Worm (Caenorhabditis elegans) whole organism, young adult: Measurements from ENCODE around the gene F38B7.3.

Experiments
- B0336.3 ChIP-seq: fragments of 200-800 bp; sonication (Bioruptor generic); IDR thresholded peaks from 2 replicates; pipeline ENCODE4 v1.3.6; 2022; ENCODE audit warnings: missing genetic modification characterization, missing compliant biosample characterization
- F22D6.2 ChIP-seq: sonication (generic microtip); optimal IDR thresholded peaks from 2 replicates; lab custom pipeline; 2016; ENCODE audit warnings: mild to moderate bottlenecking, missing genetic modification characterization, missing compliant biosample characterization
- F52B5.7 ChIP-seq: sonication (generic microtip); optimal IDR thresholded peaks from 2 replicates; lab custom pipeline; 2016; ENCODE audit warnings: mild to moderate bottlenecking, missing genetic modification characterization, missing compliant biosample characterization
- Y53F4B.3 ChIP-seq: fragments of 200-800 bp; sonication (Bioruptor generic); IDR thresholded peaks from 2 replicates; pipeline ENCODE4 v1.3.6; 2022; ENCODE audit warnings: missing genetic modification reagents, missing genetic modification characterization, missing compliant biosample characterization
- Y53G8AR.9 ChIP-seq: fragments of 200-800 bp; sonication (Bioruptor generic); conservative IDR thresholded peaks from 2 replicates; pipeline ENCODE4 v1.3.6; 2022; ENCODE audit warnings: missing genetic modification reagents, missing genetic modification characterization, missing compliant biosample characterization
- ZK185.1 ChIP-seq: sonication (generic microtip); optimal IDR thresholded peaks from 2 replicates; lab custom pipeline; 2016; ENCODE audit warnings: mild to moderate bottlenecking, missing genetic modification characterization, missing compliant biosample characterization; ENCODE audit not compliant: poor library complexity, severe bottlenecking
- aptf-2 ChIP-seq: fragments of 200-800 bp; sonication (Bioruptor generic); conservative IDR thresholded peaks from 2 replicates; pipeline ENCODE4 v1.3.6; 2022; ENCODE audit warnings: missing genetic modification reagents, missing genetic modification characterization, missing compliant biosample characterization
- atf-7 ChIP-seq: sonication (generic microtip); optimal IDR thresholded peaks from 2 replicates; lab custom pipeline; 2017; ENCODE audit warnings: mild to moderate bottlenecking, missing genetic modification characterization, missing compliant biosample characterization
- attf-6 ChIP-seq: fragments of 200-800 bp; sonication (Bioruptor generic); IDR thresholded peaks from 2 replicates; pipeline ENCODE4 v1.3.6; 2022; ENCODE audit warnings: missing genetic modification reagents, missing genetic modification characterization, missing compliant biosample characterization
- bed-2 ChIP-seq: fragments of 200-800 bp; sonication (Bioruptor generic); IDR thresholded peaks from 2 replicates; pipeline ENCODE4 v1.3.6; 2022; ENCODE audit warnings: missing genetic modification reagents, missing genetic modification characterization, missing compliant biosample characterization
- cebp-1 ChIP-seq, 2 experiments: fragments of 200-800 bp in 1 of 2; sonication (Bioruptor generic) in 1 of 2; sonication (generic microtip) in 1 of 2; IDR thresholded peaks in 1 of 2; optimal IDR thresholded peaks in 1 of 2; 2 replicates each; pipeline versions ENCODE4 v1.3.6 to Lab custom; 2017 to 2022; ENCODE audit warnings: missing compliant biosample characterization in 2 of 2, missing genetic modification characterization in 2 of 2, mild to moderate bottlenecking in 1 of 2, missing genetic modification reagents in 1 of 2, moderate library complexity in 1 of 2
- cebp-2 ChIP-seq: fragments of 200-800 bp; sonication (Bioruptor generic); IDR thresholded peaks from 2 replicates; pipeline ENCODE4 v1.3.6; 2022; ENCODE audit warnings: missing genetic modification characterization, missing compliant biosample characterization
- ceh-100 ChIP-seq: fragments of 200-800 bp; sonication (Bioruptor generic); IDR thresholded peaks from 2 replicates; pipeline ENCODE4 v1.3.6; 2022; ENCODE audit warnings: missing genetic modification reagents, missing genetic modification characterization, missing compliant biosample characterization
- chd-7 ChIP-seq: sonication (generic microtip); optimal IDR thresholded peaks from 2 replicates; lab custom pipeline; 2016; ENCODE audit warnings: mild to moderate bottlenecking, missing genetic modification characterization, moderate library complexity, missing compliant biosample characterization
- efl-1 ChIP-seq: fragments of 150-350 bp; optimal IDR thresholded peaks from 2 replicates; lab custom pipeline; 2014; ENCODE audit warnings: missing biosample characterization, missing genetic modification reagents, missing genetic modification characterization
- ekl-4 ChIP-seq: fragments of 200-800 bp; sonication (Bioruptor generic); IDR thresholded peaks from 2 replicates; pipeline ENCODE4 v1.3.6; 2022; ENCODE audit warnings: missing genetic modification reagents, missing genetic modification characterization, missing compliant biosample characterization
- ets-4 ChIP-seq: fragments of 200-800 bp; sonication (Bioruptor generic); optimal IDR thresholded peaks from 2 replicates; lab custom pipeline; 2018; ENCODE audit warnings: mild to moderate bottlenecking, missing genetic modification characterization, missing compliant biosample characterization
- let-526 ChIP-seq: fragments of 200-800 bp; sonication (Bioruptor generic); IDR thresholded peaks from 2 replicates; pipeline ENCODE4 v1.3.6; 2022; ENCODE audit warnings: missing genetic modification reagents, missing genetic modification characterization, missing compliant biosample characterization
- lin-40 ChIP-seq: sonication (generic microtip); optimal IDR thresholded peaks from 2 replicates; lab custom pipeline; 2016; ENCODE audit warnings: missing genetic modification characterization, mild to moderate bottlenecking, missing compliant biosample characterization, missing genotype, missing genetic modification reagents
- lsy-27 ChIP-seq: sonication (generic microtip); optimal IDR thresholded peaks from 2 replicates; lab custom pipeline; 2017; ENCODE audit warnings: missing genetic modification characterization, mild to moderate bottlenecking, missing compliant biosample characterization, antibody characterized with exemption, missing genotype, borderline replicate concordance; ENCODE audit not compliant: insufficient read depth
- mcd-1 ChIP-seq: fragments of 200-800 bp; sonication (Bioruptor generic); IDR thresholded peaks from 2 replicates; pipeline ENCODE4 v1.3.6; 2022; ENCODE audit warnings: missing genetic modification reagents, missing genetic modification characterization, missing compliant biosample characterization
- mes-4 ChIP-seq: sonication (generic microtip); optimal IDR thresholded peaks from 2 replicates; lab custom pipeline; 2016; ENCODE audit warnings: missing genotype, missing genetic modification characterization, missing compliant biosample characterization
- nhr-80 ChIP-seq: sonication (generic microtip); optimal IDR thresholded peaks from 2 replicates; lab custom pipeline; 2016; ENCODE audit warnings: missing genetic modification characterization, missing compliant biosample characterization
- nhr-90 ChIP-seq: sonication (generic microtip); optimal IDR thresholded peaks from 2 replicates; lab custom pipeline; 2016; ENCODE audit warnings: missing genotype, mild to moderate bottlenecking, missing genetic modification characterization, missing compliant biosample characterization
- pha-4 ChIP-seq: fragments of 150-350 bp; sonication (generic microtip); optimal IDR thresholded peaks from 2 replicates; lab custom pipeline; 2014; ENCODE audit warnings: missing biosample characterization, missing genetic modification reagents, missing genetic modification characterization
- rpc-1 ChIP-seq, 2 experiments: fragments of 150-350 bp in 1 of 2; sonication (generic microtip) in 1 of 2; optimal IDR thresholded peaks; 2 replicates each; lab custom pipeline; 2014 to 2018; ENCODE audit warnings: missing biosample characterization in 1 of 2, missing genetic modification characterization in 1 of 2, missing genetic modification reagents in 1 of 2, missing genotype in 1 of 2
- snpc-1.1 ChIP-seq: sonication (generic microtip); optimal IDR thresholded peaks from 2 replicates; lab custom pipeline; 2017; ENCODE audit warnings: missing genetic modification characterization, mild to moderate bottlenecking, missing compliant biosample characterization, antibody characterized with exemption, moderate library complexity, missing genotype, missing genetic modification reagents; ENCODE audit not compliant: insufficient read depth
- somi-1 ChIP-seq: fragments of 200-800 bp; sonication (Bioruptor generic); optimal IDR thresholded peaks from 2 replicates; lab custom pipeline; 2018; ENCODE audit warnings: mild to moderate bottlenecking, missing genetic modification characterization, missing compliant biosample characterization
- sptf-2 ChIP-seq: fragments of 200-800 bp; sonication (Bioruptor generic); optimal IDR thresholded peaks from 2 replicates; lab custom pipeline; 2018; ENCODE audit warnings: mild to moderate bottlenecking, missing genetic modification characterization, missing compliant biosample characterization
- zfh-2 ChIP-seq: fragments of 200-800 bp; sonication (Bioruptor generic); conservative IDR thresholded peaks from 2 replicates; pipeline ENCODE4 v1.3.6; 2022; ENCODE audit warnings: missing genetic modification reagents, missing genetic modification characterization, missing compliant biosample characterization
- ztf-22 ChIP-seq: fragments of 200-800 bp; sonication (Bioruptor generic); optimal IDR thresholded peaks from 2 replicates; lab custom pipeline; 2018; ENCODE audit warnings: mild to moderate bottlenecking, missing genetic modification characterization, moderate library complexity, missing compliant biosample characterization
- ztf-6 ChIP-seq: fragments of 200-800 bp; sonication (Bioruptor generic); IDR thresholded peaks from 2 replicates; pipeline ENCODE4 v1.3.6; 2022; ENCODE audit warnings: missing genetic modification reagents, missing genetic modification characterization, missing compliant biosample characterization

F38B7.3 gene

DNA sequence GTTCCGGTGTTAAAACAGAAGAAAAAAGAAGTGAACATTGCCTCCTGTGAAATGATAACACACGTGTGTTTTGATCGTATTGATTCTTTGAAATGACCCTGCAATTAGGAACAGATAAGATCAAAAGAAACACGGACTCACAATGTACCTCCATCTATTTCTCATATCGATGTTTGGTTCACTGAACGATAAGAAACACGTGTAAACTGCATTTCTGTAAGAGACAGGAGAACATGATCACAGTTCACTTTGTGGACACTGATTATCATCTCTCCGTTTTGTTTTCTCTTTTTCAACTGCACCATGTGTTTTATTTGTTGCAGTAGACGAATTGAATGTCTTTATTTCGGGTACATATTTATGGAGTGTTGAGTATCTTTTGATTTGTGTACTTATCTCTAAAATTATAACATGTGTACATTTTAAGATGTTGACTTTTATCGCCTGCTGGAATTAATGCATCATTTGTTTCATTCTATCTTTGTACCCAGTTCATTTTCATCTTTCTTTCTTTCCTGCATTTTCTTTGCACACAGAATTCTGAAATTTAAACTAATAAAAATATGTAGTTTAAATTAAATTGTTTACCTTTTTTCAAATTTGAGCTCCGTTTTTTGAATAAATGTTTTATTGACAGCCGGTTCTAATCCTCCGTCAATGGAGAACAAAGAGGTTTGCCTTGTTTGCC lies 24.0 kb downstream of the F38B7.3 start, which contains the start of the genes H12C20.7 and nhr-68 (continued):
- TF ChIP-seq lin-40 (tag; lab: Kevin White, UChicago) (peak; percentile 95), mcd-1 (GFP tag; lab: Robert Waterston, UW) (0 out of 2 replicates have a peak, but pooled peaks have one; percentile 21), atf-7 (tag; lab: Kevin White, UChicago) (peak; percentile 95), ceh-100 (GFP tag; lab: Robert Waterston, UW) (no peak), chd-7 (peak; percentile 95), snpc-1.1 (tag; lab: Kevin White, UChicago) (no peak), ztf-6 (no peak), pha-4 (tag; lab: Kevin White, UChicago) (peak; percentile 43), cebp-2 (GFP tag; lab: Robert Waterston, UW) (no peak), somi-1 (GFP tag; lab: Kevin White, UChicago) (peak; percentile 97), let-526 (GFP tag; lab: Robert Waterston, UW) (no peak), attf-6 (GFP tag; lab: Robert Waterston, UW) (no peak), nhr-90 (tag; lab: Kevin White, UChicago) (peak; percentile 78), B0336.3 (GFP tag; lab: Robert Waterston, UW) (peak; percentile 83; the same call in 1 of the 2 replicates), cebp-1 (GFP tag; IDR thresholded peaks at IDR 0.05; lab: Robert Waterston, UW) (peak; percentile 51; the same call in 1 of the 2 replicates), cebp-1 (tag; optimal IDR thresholded peaks at IDR 0.05; lab: Kevin White, UChicago) (peak; percentile 85), efl-1 (no peak), ekl-4 (0 out of 2 replicates have a peak, but pooled peaks have one; percentile 37), lsy-27 (no peak), bed-2 (GFP tag; lab: Robert Waterston, UW) (no peak)

DNA sequence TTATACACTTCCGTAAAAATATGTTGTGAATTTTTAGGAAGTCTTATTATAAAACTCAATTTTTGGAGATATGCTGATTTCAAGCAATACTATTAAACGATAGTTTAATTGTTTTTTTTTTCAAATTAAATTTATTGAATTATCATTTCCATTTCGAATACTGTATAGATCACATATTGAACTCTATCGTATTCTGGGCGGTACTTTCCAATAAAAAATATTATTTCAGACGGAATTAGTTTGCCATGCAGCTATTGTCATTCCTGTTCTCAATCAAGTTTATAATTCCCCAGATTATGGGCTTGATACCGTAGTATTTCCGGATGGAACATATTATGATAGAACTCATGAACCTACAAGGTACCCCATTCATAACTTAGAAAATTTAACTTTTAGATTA lies 25.7 kb downstream of the F38B7.3 start:
- TF ChIP-seq ets-4, result no peak
- TF ChIP-seq nhr-80 (tag; lab: Kevin White, UChicago), result peak; percentile 19

DNA sequence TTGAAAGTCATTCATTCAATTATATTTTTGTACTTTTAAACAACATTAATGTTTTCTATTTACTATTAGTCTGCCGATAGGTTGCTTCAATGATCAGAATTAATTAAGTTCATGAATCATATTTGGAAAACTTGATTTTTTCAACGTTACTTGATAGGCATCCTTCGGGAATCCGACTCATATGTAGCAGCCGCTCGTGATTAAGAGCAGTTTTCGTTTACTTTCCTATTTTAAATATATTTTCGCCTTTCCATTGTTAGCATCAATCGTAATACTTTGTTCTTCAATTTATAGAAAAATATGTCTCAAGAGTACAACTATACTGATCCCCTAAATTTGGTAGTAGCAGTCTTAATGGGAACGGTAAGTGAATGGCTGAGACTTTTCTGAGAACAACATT lies 31.9 kb downstream of the F38B7.3 start, which contains the start of gene srx-90:
srx-90 (plus strand) TSS at position 301 of the 400 bp plus-strand sequence.
- TF ChIP-seq rpc-1 (optimal IDR thresholded peaks at IDR 0.05; lab: Kevin White, UChicago) (no peak), rpc-1 (tag; optimal IDR thresholded peaks at IDR 0.05; lab: Kevin White, UChicago) (no peak), nhr-80 (tag; lab: Kevin White, UChicago) (no peak), ztf-22 (GFP tag; lab: Kevin White, UChicago) (no peak), F52B5.7 (tag; lab: Kevin White, UChicago) (no peak), sptf-2 (GFP tag; lab: Kevin White, UChicago) (no peak), ZK185.1 (tag; lab: Kevin White, UChicago) (no peak)

- TF ChIP-seq F22D6.2 (tag; lab: Kevin White, UChicago) (no peak), sptf-2 (GFP tag; lab: Kevin White, UChicago) (no peak), mes-4 (tag; lab: Kevin White, UChicago) (no peak), aptf-2 (GFP tag; lab: Robert Waterston, UW) (no peak), Y53G8AR.9 (no peak), zfh-2 (GFP tag; lab: Robert Waterston, UW) (no peak), Y53F4B.3 (GFP tag; lab: Robert Waterston, UW) (no peak)
- TF ChIP-seq, all 124 proteins: peak for 0
Observed at ce11 chrV:11583212-11583611, 34.3 kb downstream of the F38B7.3 start, which contains the start of gene srx-88. TSS of gene srx-88 (plus strand) at chrV:11583512.
